Fruit fly (Drosophila melanogaster) whole organism, embryonic: Measurements from ENCODE around the gene NdufA3.

Source experiments
- CG11093 ChIP-seq: fragments of 200-800 bp; sonication (Bioruptor generic); IDR thresholded peaks from 3 replicates; pipeline ENCODE4 v1.3.6; 2022; ENCODE audit warnings: missing biosample characterization, missing genetic modification characterization
- CG12219 ChIP-seq: fragments of 200-800 bp; sonication (Bioruptor generic); optimal IDR thresholded peaks from 3 replicates; lab custom pipeline; 2018; ENCODE audit warnings: missing biosample characterization, mild to moderate bottlenecking, missing genetic modification characterization
- CG12659 ChIP-seq: fragments of 200-800 bp; sonication (Bioruptor generic); optimal IDR thresholded peaks from 3 replicates; lab custom pipeline; 2017; ENCODE audit warnings: mild to moderate bottlenecking, missing biosample characterization, missing genetic modification reagents, missing genetic modification characterization
- CG13287 ChIP-seq: fragments of 200-800 bp; sonication (Bioruptor generic); IDR thresholded peaks from 2 replicates; pipeline ENCODE4 v1.3.6; 2022; ENCODE audit warnings: missing biosample characterization, missing genetic modification characterization; ENCODE audit not compliant: partially characterized antibody
- CG13296 ChIP-seq: fragments of 200-800 bp; sonication (Bioruptor generic); optimal IDR thresholded peaks from 3 replicates; lab custom pipeline; 2018; ENCODE audit warnings: missing biosample characterization, mild to moderate bottlenecking, missing genetic modification characterization
- CG33213 ChIP-seq: fragments of 200-800 bp; sonication (Bioruptor generic); optimal IDR thresholded peaks from 3 replicates; lab custom pipeline; 2016; ENCODE audit warnings: missing biosample characterization, missing genetic modification characterization
- CG3995 ChIP-seq: fragments of 200-800 bp; sonication (Bioruptor generic); optimal IDR thresholded peaks from 3 replicates; lab custom pipeline; 2016; ENCODE audit warnings: missing biosample characterization, missing genetic modification characterization
- CG6854 ChIP-seq: fragments of 200-800 bp; sonication (Bioruptor generic); optimal IDR thresholded peaks from 3 replicates; lab custom pipeline; 2017; ENCODE audit warnings: missing biosample characterization, mild to moderate bottlenecking, missing genetic modification characterization
- CG7357 ChIP-seq: fragments of 200-800 bp; sonication (Bioruptor generic); IDR thresholded peaks from 3 replicates; pipeline ENCODE4 v1.3.6; 2022; ENCODE audit warnings: missing biosample characterization, missing genetic modification characterization
- CG8388 ChIP-seq: fragments of 200-800 bp; sonication (Bioruptor generic); optimal IDR thresholded peaks from 2 replicates; lab custom pipeline; 2019; ENCODE audit warnings: missing biosample characterization, mild to moderate bottlenecking, missing genetic modification characterization, moderate library complexity
- Dad ChIP-seq: fragments of 200-800 bp; sonication (Bioruptor generic); optimal IDR thresholded peaks from 3 replicates; lab custom pipeline; 2016; ENCODE audit warnings: missing biosample characterization, missing genetic modification characterization
- Deaf1 ChIP-seq: fragments of 200-800 bp; optimal IDR thresholded peaks from 3 replicates; lab custom pipeline; 2019; ENCODE audit warnings: missing biosample characterization, mild to moderate bottlenecking, missing genetic modification characterization, moderate library complexity
- Dll ChIP-seq: fragments of 200-800 bp; sonication (Bioruptor generic); IDR thresholded peaks from 4 replicates; pipeline ENCODE4 v1.3.6; 2022; ENCODE audit warnings: missing biosample characterization, missing genetic modification characterization; ENCODE audit not compliant: partially characterized antibody
- Doc3 ChIP-seq: fragments of 200-800 bp; sonication (Bioruptor generic); IDR thresholded peaks from 3 replicates; pipeline ENCODE4 v1.3.6; 2022; ENCODE audit warnings: missing biosample characterization, missing genetic modification characterization; ENCODE audit not compliant: partially characterized antibody
- Fer2 ChIP-seq: fragments of 200-800 bp; sonication (Bioruptor generic); optimal IDR thresholded peaks from 2 replicates; lab custom pipeline; 2018; ENCODE audit warnings: missing biosample characterization, mild to moderate bottlenecking, missing genetic modification characterization, moderate library complexity
- H15 ChIP-seq: fragments of 200-800 bp; sonication (Bioruptor generic); IDR thresholded peaks from 3 replicates; pipeline ENCODE4 v1.3.6; 2022; ENCODE audit warnings: missing biosample characterization, missing genetic modification characterization
- HmgD ChIP-seq: fragments of 200-800 bp; sonication (Bioruptor generic); optimal IDR thresholded peaks from 3 replicates; lab custom pipeline; 2016; ENCODE audit warnings: missing biosample characterization, missing genetic modification characterization
- Kr ChIP-seq: fragments of 200-800 bp; sonication (Bioruptor generic); optimal IDR thresholded peaks from 2 replicates; lab custom pipeline; 2017; ENCODE audit warnings: missing biosample characterization, mild to moderate bottlenecking, missing genetic modification characterization
- Meics ChIP-seq: fragments of 200-800 bp; sonication (Bioruptor generic); optimal IDR thresholded peaks from 2 replicates; lab custom pipeline; 2017; ENCODE audit warnings: missing biosample characterization, mild to moderate bottlenecking, missing genetic modification characterization
- Spps ChIP-seq: fragments of 200-800 bp; sonication (Bioruptor generic); optimal IDR thresholded peaks from 2 replicates; lab custom pipeline; 2018; ENCODE audit warnings: missing biosample characterization, mild to moderate bottlenecking, missing genetic modification characterization
- Xrp1 ChIP-seq: fragments of 200-800 bp; sonication (Bioruptor generic); IDR thresholded peaks from 2 replicates; pipeline ENCODE4 v1.3.6; 2022; ENCODE audit warnings: missing biosample characterization, missing genetic modification characterization
- amos ChIP-seq: fragments of 200-800 bp; sonication (Bioruptor generic); IDR thresholded peaks from 2 replicates; pipeline ENCODE4 v1.3.6; 2022; ENCODE audit warnings: missing biosample characterization, missing genetic modification characterization; ENCODE audit not compliant: partially characterized antibody
- ap ChIP-seq: fragments of 200-800 bp; sonication (Bioruptor generic); IDR thresholded peaks from 2 replicates; pipeline ENCODE4 v1.3.6; 2022; ENCODE audit warnings: missing biosample characterization, missing genetic modification characterization
- ase ChIP-seq: fragments of 200-800 bp; sonication (Bioruptor generic); IDR thresholded peaks from 3 replicates; pipeline ENCODE4 v1.3.6; 2022; ENCODE audit warnings: missing biosample characterization, missing genetic modification characterization
- crp ChIP-seq, 2 experiments: fragments of 200-800 bp; sonication (Bioruptor generic); optimal IDR thresholded peaks; 2 replicates in 1 of 2; 3 replicates in 1 of 2; lab custom pipeline; 2017; ENCODE audit warnings: missing biosample characterization in 2 of 2, missing genetic modification characterization in 2 of 2, mild to moderate bottlenecking in 1 of 2, moderate library complexity in 1 of 2
- dmrt11E ChIP-seq: fragments of 200-800 bp; sonication (Bioruptor generic); optimal IDR thresholded peaks from 3 replicates; lab custom pipeline; 2018; ENCODE audit warnings: missing biosample characterization, mild to moderate bottlenecking, missing genetic modification characterization, moderate library complexity
- esg ChIP-seq: fragments of 200-800 bp; sonication (Bioruptor generic); conservative IDR thresholded peaks from 2 replicates; pipeline ENCODE4 v1.3.6; 2022; ENCODE audit warnings: missing biosample characterization, missing genetic modification characterization
- ewg ChIP-seq: fragments of 200-800 bp; sonication (Bioruptor generic); optimal IDR thresholded peaks from 3 replicates; lab custom pipeline; 2017; ENCODE audit warnings: mild to moderate bottlenecking, missing biosample characterization, missing genetic modification reagents, missing genetic modification characterization
- ftz-f1 ChIP-seq: fragments of 200-800 bp; sonication (Bioruptor generic); optimal IDR thresholded peaks from 2 replicates; lab custom pipeline; 2016; ENCODE audit warnings: missing biosample characterization, missing genetic modification characterization
- fu2 ChIP-seq: fragments of 200-800 bp; sonication (Bioruptor generic); optimal IDR thresholded peaks from 2 replicates; lab custom pipeline; 2016; ENCODE audit warnings: missing biosample characterization, missing genetic modification characterization
- gcm ChIP-seq: fragments of 200-800 bp; sonication (Bioruptor generic); optimal IDR thresholded peaks from 2 replicates; lab custom pipeline; 2019; ENCODE audit warnings: missing biosample characterization, mild to moderate bottlenecking, missing genetic modification characterization, moderate library complexity
- hbn ChIP-seq: fragments of 200-800 bp; sonication (Bioruptor generic); IDR thresholded peaks from 2 replicates; pipeline ENCODE4 v1.3.6; 2022; ENCODE audit warnings: missing biosample characterization, missing genetic modification characterization; ENCODE audit not compliant: partially characterized antibody
- insv ChIP-seq, 2 experiments: fragments of 200-800 bp; sonication (Bioruptor generic); optimal IDR thresholded peaks; 3 replicates each; lab custom pipeline; 2016 to 2018; ENCODE audit warnings: missing biosample characterization in 2 of 2, missing genetic modification characterization in 2 of 2
- kah ChIP-seq: fragments of 200-800 bp; sonication (Bioruptor generic); optimal IDR thresholded peaks from 2 replicates; lab custom pipeline; 2018; ENCODE audit warnings: missing biosample characterization, mild to moderate bottlenecking, missing genetic modification characterization
- ken ChIP-seq: fragments of 200-800 bp; sonication (Bioruptor generic); IDR thresholded peaks from 3 replicates; pipeline ENCODE4 v1.3.6; 2022; ENCODE audit warnings: missing biosample characterization, missing genetic modification characterization
- luna ChIP-seq: fragments of 200-800 bp; sonication (Bioruptor generic); optimal IDR thresholded peaks from 2 replicates; lab custom pipeline; 2016; ENCODE audit warnings: missing biosample characterization, missing genetic modification characterization
- nom ChIP-seq: fragments of 200-800 bp; sonication (Bioruptor generic); optimal IDR thresholded peaks from 2 replicates; lab custom pipeline; 2017; ENCODE audit warnings: missing biosample characterization, missing genetic modification characterization, mild to moderate bottlenecking, moderate library complexity, missing genetic modification reagents
- pb ChIP-seq: fragments of 200-800 bp; sonication (Bioruptor generic); optimal IDR thresholded peaks from 3 replicates; lab custom pipeline; 2016; ENCODE audit warnings: missing biosample characterization, missing genetic modification characterization
- pho ChIP-seq: fragments of 200-800 bp; sonication (Bioruptor generic); optimal IDR thresholded peaks from 2 replicates; lab custom pipeline; 2016; ENCODE audit warnings: missing biosample characterization, missing genetic modification characterization
- pita ChIP-seq: fragments of 200-800 bp; sonication (Bioruptor generic); optimal IDR thresholded peaks from 2 replicates; lab custom pipeline; 2017; ENCODE audit warnings: missing biosample characterization, mild to moderate bottlenecking, missing genetic modification characterization
- pros ChIP-seq: fragments of 200-800 bp; sonication (Bioruptor generic); optimal IDR thresholded peaks from 3 replicates; lab custom pipeline; 2019; ENCODE audit warnings: missing biosample characterization, mild to moderate bottlenecking, missing genetic modification characterization, moderate library complexity
- pum ChIP-seq: fragments of 200-800 bp; sonication (Bioruptor generic); optimal IDR thresholded peaks from 2 replicates; lab custom pipeline; 2016; ENCODE audit warnings: missing biosample characterization, missing genetic modification characterization
- sens ChIP-seq: fragments of 200-800 bp; sonication (Bioruptor generic); peaks from one replicate; lab custom pipeline; 2016; ENCODE audit warnings: missing biosample characterization, missing genetic modification characterization
- sens-2 ChIP-seq: fragments of 200-800 bp; sonication (Bioruptor generic); IDR thresholded peaks from 2 replicates; pipeline ENCODE4 v1.3.6; 2022; ENCODE audit warnings: missing biosample characterization, missing genetic modification characterization
- sob ChIP-seq: fragments of 200-800 bp; sonication (Bioruptor generic); IDR thresholded peaks from 2 replicates; pipeline ENCODE4 v1.3.6; 2022; ENCODE audit warnings: missing biosample characterization, missing genetic modification characterization
- sr ChIP-seq: fragments of 200-800 bp; sonication (Bioruptor generic); IDR thresholded peaks from 3 replicates; pipeline ENCODE4 v1.3.6; 2022; ENCODE audit warnings: missing biosample characterization, missing genetic modification characterization
- stwl ChIP-seq: fragments of 200-800 bp; sonication (Bioruptor generic); optimal IDR thresholded peaks from 3 replicates; lab custom pipeline; 2018; ENCODE audit warnings: missing biosample characterization, mild to moderate bottlenecking, missing genetic modification characterization, moderate library complexity
- sug ChIP-seq: fragments of 200-800 bp; optimal IDR thresholded peaks from 2 replicates; lab custom pipeline; 2019; ENCODE audit warnings: missing biosample characterization, mild to moderate bottlenecking, missing genetic modification characterization, moderate library complexity
- tio ChIP-seq: fragments of 200-800 bp; sonication (Bioruptor generic); optimal IDR thresholded peaks from 2 replicates; lab custom pipeline; 2017; ENCODE audit warnings: missing biosample characterization, missing genetic modification characterization, inconsistent platforms
- tna ChIP-seq: fragments of 200-800 bp; sonication (Bioruptor generic); IDR thresholded peaks from 2 replicates; pipeline ENCODE4 v1.3.6; 2022; ENCODE audit warnings: missing biosample characterization, missing genetic modification characterization; ENCODE audit not compliant: partially characterized antibody
- wor ChIP-seq: fragments of 200-800 bp; sonication (Bioruptor generic); IDR thresholded peaks from 2 replicates; pipeline ENCODE4 v1.3.6; 2022; ENCODE audit warnings: missing biosample characterization, missing genetic modification characterization
- yki ChIP-seq: fragments of >200 bp; optimal IDR thresholded peaks from 3 replicates; lab custom pipeline; 2018

NdufA3 gene

dm6 chrX:9159736-9160135, at the start of gene NdufA3 (continued):
- TF ChIP-seq Doc3 (GFP tag; lab: Robert Waterston, UW) (peak; percentile 62), CG7357 (GFP tag; lab: Robert Waterston, UW) (no peak), sug (tag; lab: Kevin White, UChicago) (peak; percentile 31), insv (GFP tag; optimal IDR thresholded peaks at IDR 0.05; lab: Kevin White, UChicago) (no peak), pum (GFP tag; lab: Kevin White, UChicago) (no peak), HmgD (GFP tag; lab: Kevin White, UChicago) (no peak), CG8388 (GFP tag; lab: Kevin White, UChicago) (no peak), sens (GFP tag; lab: Kevin White, UChicago) (peak; percentile 73), CG13287 (GFP tag; lab: Robert Waterston, UW) (peak; percentile 83), gcm (no peak), esg (no peak), dmrt11E (tag; lab: Kevin White, UChicago) (no peak), yki (lab: Kevin White, UChicago) (no peak), CG33213 (GFP tag; lab: Kevin White, UChicago) (no peak), ap (GFP tag; lab: Robert Waterston, UW) (no peak), Dll (GFP tag; lab: Robert Waterston, UW) (peak; percentile 83), crp (GFP tag; optimal IDR thresholded peaks at IDR 0.05; lab: Kevin White, UChicago) (peak; percentile 3 to 87), sens-2 (GFP tag; lab: Robert Waterston, UW) (no peak), pb (GFP tag; lab: Kevin White, UChicago) (no peak), fu2 (GFP tag; lab: Kevin White, UChicago) (no peak), luna (GFP tag; lab: Kevin White, UChicago) (no peak), amos (GFP tag; lab: Robert Waterston, UW) (peak; percentile 89), pita (GFP tag; lab: Kevin White, UChicago) (no peak), Meics (GFP tag; lab: Kevin White, UChicago) (no peak), kah (GFP tag; lab: Kevin White, UChicago) (no peak), ftz-f1 (GFP tag; lab: Kevin White, UChicago) (peak; percentile 3), Xrp1 (no peak), tio (GFP tag; lab: Kevin White, UChicago) (no peak), pho (GFP tag; lab: Kevin White, UChicago) (no peak), CG12659 (GFP tag; lab: Kevin White, UChicago) (peak; percentile 35), Kr (GFP tag; lab: Kevin White, UChicago) (no peak), CG13296 (GFP tag; lab: Kevin White, UChicago) (no peak), Spps (tag; lab: Kevin White, UChicago) (no peak), nom (GFP tag; lab: Kevin White, UChicago) (no peak), tna (GFP tag; lab: Robert Waterston, UW) (peak; percentile 71), Deaf1 (no peak), Fer2 (no peak), ewg (GFP tag; lab: Kevin White, UChicago) (no peak), CG12219 (no peak), sob (GFP tag; lab: Robert Waterston, UW) (no peak), Dad (GFP tag; lab: Kevin White, UChicago) (no peak), ken (GFP tag; lab: Robert Waterston, UW) (no peak), CG6854 (GFP tag; lab: Kevin White, UChicago) (no peak), H15 (no peak), CG11093 (GFP tag; lab: Robert Waterston, UW) (no peak), wor (GFP tag; lab: Robert Waterston, UW) (no peak), CG3995 (peak; percentile 85), pros (GFP tag; lab: Kevin White, UChicago) (no peak), sr (GFP tag; lab: Robert Waterston, UW) (no peak), ase (GFP tag; lab: Robert Waterston, UW) (no peak), stwl (tag; lab: Kevin White, UChicago) (peak; percentile 23), hbn (GFP tag; lab: Robert Waterston, UW) (peak; percentile 81)
